Fruit fly (Drosophila melanogaster): ENCODE measurements around the gene Acp24A4.

Gene Acp24A4

DNA sequence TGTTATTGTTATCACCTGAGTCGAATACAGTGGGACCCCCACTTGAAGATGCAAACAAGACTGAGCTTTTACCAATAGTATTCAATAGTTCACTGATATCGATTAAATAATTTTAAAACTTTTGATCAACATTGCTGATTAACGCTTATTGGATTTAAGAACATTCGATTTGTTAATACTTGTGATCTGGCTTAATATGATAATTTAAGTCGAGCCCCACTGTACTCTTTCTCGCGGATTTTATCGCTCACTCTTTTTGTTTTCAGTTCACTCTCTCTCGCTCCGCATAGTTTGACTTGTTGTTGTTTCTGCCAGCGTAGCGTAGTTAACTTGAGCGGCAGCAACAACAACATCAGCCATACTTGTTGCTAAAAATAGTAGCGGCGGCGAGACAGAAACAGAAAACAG is 38.0 kb downstream of the Acp24A4 start (continued):
- TF ChIP-seq Hr3 (GFP tag; optimal IDR thresholded peaks at IDR 0.05) (peak; percentile 95), row (GFP tag; IDR thresholded peaks at IDR 0.05) (peak; percentile 99), CG18011 (GFP tag; optimal IDR thresholded peaks at IDR 0.05) (peak; percentile 90), Gug (GFP tag; IDR thresholded peaks at IDR 0.05) (peak; percentile 97), H15 (GFP tag; IDR thresholded peaks at IDR 0.05) (peak; percentile 96), CG12155 (GFP tag; optimal IDR thresholded peaks at IDR 0.05) (peak; percentile 98), CG7963 (GFP tag; IDR thresholded peaks at IDR 0.05; ENCODE audit: partially characterized antibody) (no peak), gsb (GFP tag; IDR thresholded peaks at IDR 0.05) (peak; percentile 96), nom (GFP tag; optimal IDR thresholded peaks at IDR 0.05) (peak; percentile 95), CG31441 (GFP tag; IDR thresholded peaks at IDR 0.05) (peak; percentile 95), CG8944 (GFP tag; optimal IDR thresholded peaks at IDR 0.05) (peak; percentile 97), Atf3 (GFP tag; optimal IDR thresholded peaks at IDR 0.05) (peak; percentile 94), odd (GFP tag; optimal IDR thresholded peaks at IDR 0.05) (peak; percentile 98), trh (GFP tag; optimal IDR thresholded peaks at IDR 0.05) (peak; percentile 87), sd (tag; optimal IDR thresholded peaks at IDR 0.05) (peak; percentile 95), sr (GFP tag; IDR thresholded peaks at IDR 0.05) (peak; percentile 86), disco-r (GFP tag; optimal IDR thresholded peaks at IDR 0.05) (peak; percentile 97), dati (GFP tag; IDR thresholded peaks at IDR 0.05) (peak; percentile 93), Sox100B (GFP tag; optimal IDR thresholded peaks at IDR 0.05) (peak; percentile 98), tna (GFP tag; IDR thresholded peaks at IDR 0.05; ENCODE audit: partially characterized antibody) (no peak), HmgD (GFP tag; optimal IDR thresholded peaks at IDR 0.05) (peak; percentile 97), CG9876 (GFP tag; optimal IDR thresholded peaks at IDR 0.05) (peak; percentile 94), GATAe (GFP tag; conservative IDR thresholded peaks at IDR 0.05) (peak; percentile 97), Dad (GFP tag; optimal IDR thresholded peaks at IDR 0.05) (peak; percentile 97), slou (GFP tag; optimal IDR thresholded peaks at IDR 0.05) (peak; percentile 92), Hr39 (optimal IDR thresholded peaks at IDR 0.05) (no peak), CG4404 (GFP tag; IDR thresholded peaks at IDR 0.05) (peak; percentile 95), CG14441 (GFP tag; IDR thresholded peaks at IDR 0.05) (peak; percentile 97), Hr51 (GFP tag; optimal IDR thresholded peaks at IDR 0.05) (peak; percentile 96 to 98), bcd (GFP tag; optimal IDR thresholded peaks at IDR 0.05) (peak; percentile 98), lab (GFP tag; optimal IDR thresholded peaks at IDR 0.05) (peak; percentile 99), ac (GFP tag; optimal IDR thresholded peaks at IDR 0.05) (peak; percentile 97), sug (tag; optimal IDR thresholded peaks at IDR 0.05) (peak; percentile 98), onecut (GFP tag; IDR thresholded peaks at IDR 0.05) (peak; percentile 96), maf-S (GFP tag; optimal IDR thresholded peaks at IDR 0.05) (peak; percentile 96), CG30020 (tag; optimal IDR thresholded peaks at IDR 0.05) (peak; percentile 87), Atf6 (GFP tag; IDR thresholded peaks at IDR 0.05) (peak; percentile 98), CG9817 (tag; optimal IDR thresholded peaks at IDR 0.05) (peak; percentile 99), Dip3 (GFP tag; optimal IDR thresholded peaks at IDR 0.05) (peak; percentile 97), hb (GFP tag; IDR thresholded peaks at IDR 0.05; ENCODE audit: partially characterized antibody) (no peak), Myb (GFP tag; optimal IDR thresholded peaks at IDR 0.05) (peak; percentile 91), CG3163 (GFP tag; optimal IDR thresholded peaks at IDR 0.05) (peak; percentile 94), org-1 (GFP tag; optimal IDR thresholded peaks at IDR 0.05) (peak; percentile 99), CG16863 (GFP tag; optimal IDR thresholded peaks at IDR 0.05) (peak; percentile 98), Jarid2 (GFP tag; optimal IDR thresholded peaks at IDR 0.05) (peak; percentile 88), gfzf (GFP tag; optimal IDR thresholded peaks at IDR 0.05) (peak; percentile 22), Mad (GFP tag; optimal IDR thresholded peaks at IDR 0.05) (peak; percentile 94), CG2202 (tag; optimal IDR thresholded peaks at IDR 0.05) (peak; percentile 97), CG18476 (GFP tag; optimal IDR thresholded peaks at IDR 0.05) (peak; percentile 95), CG18619 (GFP tag; optimal IDR thresholded peaks at IDR 0.05) (peak; percentile 98), CG18599 (GFP tag; optimal IDR thresholded peaks at IDR 0.05) (peak; percentile 99)

Measured in whole organism, embryonic.